Fruit fly (Drosophila melanogaster) whole organism, embryonic: ENCODE measurements around the gene Irc.

Experiments
- CG15269 ChIP-seq: fragments of 200-800 bp; sonication (Bioruptor generic); optimal IDR thresholded peaks from 2 replicates; lab custom pipeline; 2018; ENCODE audit warnings: missing biosample characterization, mild to moderate bottlenecking, missing genetic modification characterization, moderate library complexity
- CG2116 ChIP-seq: fragments of 200-800 bp; sonication (Bioruptor generic); optimal IDR thresholded peaks from 3 replicates; lab custom pipeline; 2018; ENCODE audit warnings: missing biosample characterization, mild to moderate bottlenecking, missing genetic modification characterization
- CG3065 ChIP-seq: fragments of 200-800 bp; sonication (Bioruptor generic); optimal IDR thresholded peaks from 2 replicates; lab custom pipeline; 2016; ENCODE audit warnings: missing biosample characterization, missing genetic modification characterization
- CG43689 ChIP-seq: fragments of 200-800 bp; sonication (Bioruptor generic); IDR thresholded peaks from 2 replicates; pipeline ENCODE4 v1.3.6; 2022; ENCODE audit warnings: missing biosample characterization, missing genetic modification characterization
- CG8281 ChIP-seq: fragments of 200-800 bp; sonication (Bioruptor generic); optimal IDR thresholded peaks from 2 replicates; lab custom pipeline; 2018; ENCODE audit warnings: missing biosample characterization, mild to moderate bottlenecking, missing genetic modification characterization, moderate library complexity
- CrebB ChIP-seq: fragments of 200-800 bp; sonication (Bioruptor generic); optimal IDR thresholded peaks from 3 replicates; lab custom pipeline; 2018; ENCODE audit warnings: missing biosample characterization, mild to moderate bottlenecking, missing genetic modification characterization

DNA sequence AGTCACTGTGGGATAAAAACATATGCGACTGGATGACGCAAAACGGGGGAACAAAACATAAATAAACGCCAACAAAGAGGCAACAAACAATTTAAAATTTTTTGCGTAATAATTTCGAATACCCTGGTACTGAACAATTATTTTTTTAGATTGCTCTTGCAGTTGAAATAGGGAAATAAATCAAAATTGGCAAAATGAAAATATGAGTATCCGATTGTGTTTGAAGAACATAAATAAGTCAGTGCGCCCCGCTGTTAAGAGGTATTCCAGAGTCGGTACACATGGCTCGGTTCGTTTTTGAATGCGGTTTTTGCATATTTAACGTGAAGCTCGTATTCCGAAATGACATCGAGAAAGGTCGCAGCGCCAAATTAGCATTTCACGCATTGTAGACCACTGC is 17.1 kb upstream of the Irc start:
- TF ChIP-seq CG43689, result no peak
- no peak for TF ChIP-seq CG2116
- TF ChIP-seq CG3065 (GFP tag; lab: Kevin White, UChicago), result no peak
- no peak for TF ChIP-seq CG8281 (tag; lab: Kevin White, UChicago)
- no peak for TF ChIP-seq CrebB
- TF ChIP-seq CG15269 (tag; lab: Kevin White, UChicago), result no peak
